Worm (Caenorhabditis elegans): ENCODE data around the gene ador-1.

ce11 chrII:12481645-12482044, 21.0 kb downstream of the ador-1 start:
- TF ChIP-seq arid-1 (GFP tag; conservative IDR thresholded peaks at IDR 0.05), result no peak
- TF ChIP-seq F49E8.2 (tag; optimal IDR thresholded peaks at IDR 0.05; ENCODE audit: borderline replicate concordance), result no peak

All from whole organism, L4 larva.